Fruit fly (Drosophila melanogaster) whole organism, pupa: Measurements from ENCODE around the gene CG42570.

Experiments
- CG10348 ChIP-seq: fragments of 200-800 bp; sonication (Bioruptor generic); IDR thresholded peaks from 2 replicates; pipeline ENCODE4 v1.3.6; 2022; ENCODE audit warnings: missing biosample characterization, missing genetic modification characterization
- CG12605 ChIP-seq: fragments of 200-800 bp; sonication (Bioruptor generic); IDR thresholded peaks from 2 replicates; pipeline ENCODE4 v1.3.6; 2022; ENCODE audit warnings: missing biosample characterization, missing genetic modification characterization
- CG13204 ChIP-seq: fragments of 200-800 bp; sonication (Bioruptor generic); optimal IDR thresholded peaks from 2 replicates; lab custom pipeline; 2018; ENCODE audit warnings: missing biosample characterization, mild to moderate bottlenecking, missing genetic modification characterization, moderate library complexity
- CG14655 ChIP-seq: fragments of 200-800 bp; sonication (Bioruptor generic); optimal IDR thresholded peaks from 3 replicates; lab custom pipeline; 2017; ENCODE audit warnings: mild to moderate bottlenecking, missing biosample characterization, missing genetic modification reagents, missing genetic modification characterization
- CG15710 ChIP-seq: fragments of 200-800 bp; sonication (Bioruptor generic); optimal IDR thresholded peaks from 2 replicates; lab custom pipeline; 2018; ENCODE audit warnings: missing biosample characterization, mild to moderate bottlenecking, missing genetic modification characterization, moderate library complexity
- CG17806 ChIP-seq: fragments of 200-800 bp; sonication (Bioruptor generic); optimal IDR thresholded peaks from 2 replicates; lab custom pipeline; 2018; ENCODE audit warnings: missing biosample characterization, mild to moderate bottlenecking, missing genetic modification characterization, moderate library complexity
- CG32121 ChIP-seq: fragments of 200-800 bp; sonication (Bioruptor generic); IDR thresholded peaks from 2 replicates; pipeline ENCODE4 v1.3.6; 2022; ENCODE audit warnings: missing biosample characterization, missing genetic modification characterization
- CG34367 ChIP-seq: fragments of 200-800 bp; sonication (Bioruptor generic); optimal IDR thresholded peaks from 2 replicates; lab custom pipeline; 2018; ENCODE audit warnings: missing biosample characterization, mild to moderate bottlenecking, missing genetic modification characterization
- CG4496 ChIP-seq: fragments of 200-800 bp; sonication (Bioruptor generic); IDR thresholded peaks from 3 replicates; pipeline ENCODE4 v1.3.6; 2022; ENCODE audit warnings: missing biosample characterization, missing genetic modification characterization
- CG8159 ChIP-seq: fragments of 200-800 bp; sonication (Bioruptor generic); optimal IDR thresholded peaks from 3 replicates; lab custom pipeline; 2018; ENCODE audit warnings: missing biosample characterization, mild to moderate bottlenecking, missing genetic modification characterization, moderate library complexity
- CG8301 ChIP-seq: fragments of 200-800 bp; sonication (Bioruptor generic); optimal IDR thresholded peaks from 2 replicates; lab custom pipeline; 2018; ENCODE audit warnings: missing biosample characterization, mild to moderate bottlenecking, missing genetic modification characterization
- CG9948 ChIP-seq: fragments of 200-800 bp; sonication (Bioruptor generic); optimal IDR thresholded peaks from 2 replicates; lab custom pipeline; 2018; ENCODE audit warnings: missing biosample characterization, mild to moderate bottlenecking, missing genetic modification characterization, moderate library complexity
- D1 ChIP-seq: fragments of 200-800 bp; sonication (Bioruptor generic); optimal IDR thresholded peaks from 2 replicates; lab custom pipeline; 2018; ENCODE audit warnings: missing biosample characterization, mild to moderate bottlenecking, missing genetic modification characterization, moderate library complexity
- EcR ChIP-seq: fragments of 200-800 bp; sonication (Bioruptor generic); optimal IDR thresholded peaks from 3 replicates; lab custom pipeline; 2019; ENCODE audit warnings: missing biosample characterization, missing genetic modification characterization, mild to moderate bottlenecking, moderate library complexity, missing genetic modification reagents
- Ets98B ChIP-seq: fragments of 200-800 bp; sonication (Bioruptor generic); IDR thresholded peaks from 2 replicates; pipeline ENCODE4 v1.3.6; 2022; ENCODE audit warnings: missing biosample characterization, missing genetic modification characterization
- Pif1A ChIP-seq: fragments of 200-800 bp; sonication (Bioruptor generic); optimal IDR thresholded peaks from 3 replicates; lab custom pipeline; 2016; ENCODE audit warnings: missing biosample characterization, missing genetic modification characterization
- Pif1B ChIP-seq: fragments of 200-800 bp; sonication (Bioruptor generic); optimal IDR thresholded peaks from 3 replicates; lab custom pipeline; 2016; ENCODE audit warnings: missing biosample characterization, missing genetic modification characterization
- Snoo ChIP-seq: fragments of 200-800 bp; sonication (Bioruptor generic); optimal IDR thresholded peaks from 3 replicates; lab custom pipeline; 2017; ENCODE audit warnings: missing biosample characterization, mild to moderate bottlenecking, missing genetic modification characterization, inconsistent platforms
- fd96Ca ChIP-seq: fragments of 200-800 bp; sonication (Bioruptor generic); IDR thresholded peaks from 3 replicates; pipeline ENCODE4 v1.3.6; 2022; ENCODE audit warnings: missing biosample characterization, missing genetic modification characterization
- gl ChIP-seq: fragments of 200-800 bp; sonication (Bioruptor generic); optimal IDR thresholded peaks from 2 replicates; lab custom pipeline; 2018; ENCODE audit warnings: missing biosample characterization, mild to moderate bottlenecking, missing genetic modification characterization
- rn ChIP-seq: fragments of 200-800 bp; sonication (Bioruptor generic); IDR thresholded peaks from 2 replicates; pipeline ENCODE4 v1.3.6; 2022; ENCODE audit warnings: missing biosample characterization, missing genetic modification characterization

Gene CG42570

dm6 chr3L:15717519-15717918 is at the start of gene CG42570:
CG42570 (plus strand) TSS chr3L:15717819.
- TF ChIP-seq CG12605 (no peak), CG8159 (tag; lab: Kevin White, UChicago) (no peak), Pif1A (GFP tag; lab: Kevin White, UChicago) (no peak), rn (GFP tag; lab: Robert Waterston, UW) (no peak), D1 (tag; lab: Kevin White, UChicago) (no peak), CG10348 (GFP tag; lab: Robert Waterston, UW) (no peak), Pif1B (no peak), Snoo (tag; lab: Kevin White, UChicago) (no peak)
- TF ChIP-seq, all 21 proteins: peak for 0

dm6 chr3L:15669939-15670338 is 47.7 kb upstream of the CG42570 start:
- TF ChIP-seq EcR (GFP tag; lab: Kevin White, UChicago) (no peak), CG9948 (tag; lab: Kevin White, UChicago) (no peak), CG32121 (GFP tag; lab: Robert Waterston, UW) (no peak), D1 (tag; lab: Kevin White, UChicago) (no peak), CG17806 (no peak), CG14655 (no peak), rn (GFP tag; lab: Robert Waterston, UW) (no peak), CG15710 (tag; lab: Kevin White, UChicago) (no peak), CG8301 (tag; lab: Kevin White, UChicago) (no peak), CG13204 (no peak), CG10348 (GFP tag; lab: Robert Waterston, UW) (no peak), CG8159 (tag; lab: Kevin White, UChicago) (no peak)
- TF ChIP-seq, all 21 proteins: peak for 0

dm6 chr3L:15670455-15670854 is 47.2 kb upstream of the CG42570 start:
- no peak for TF ChIP-seq CG8301 (tag; lab: Kevin White, UChicago)
- TF ChIP-seq CG17806 = no peak
- TF ChIP-seq rn (GFP tag; lab: Robert Waterston, UW) = no peak
- TF ChIP-seq CG4496 (GFP tag; lab: Robert Waterston, UW) = no peak
- TF ChIP-seq Snoo (tag; lab: Kevin White, UChicago) = peak; percentile 25
- TF ChIP-seq CG8159 (tag; lab: Kevin White, UChicago) = peak; percentile 56
- peak; percentile 17 for TF ChIP-seq CG15710 (tag; lab: Kevin White, UChicago)
- peak; percentile 7 for TF ChIP-seq CG9948 (tag; lab: Kevin White, UChicago)
- no peak for TF ChIP-seq CG34367 (tag; lab: Kevin White, UChicago)
- TF ChIP-seq D1 (tag; lab: Kevin White, UChicago) = no peak

dm6 chr3L:15672800-15673199 is 44.8 kb upstream of the CG42570 start:
- no peak for TF ChIP-seq CG8301 (tag; lab: Kevin White, UChicago)
- TF ChIP-seq Pif1B = no peak
- no peak for TF ChIP-seq CG10348 (GFP tag; lab: Robert Waterston, UW)
- TF ChIP-seq CG9948 (tag; lab: Kevin White, UChicago) = peak; percentile 3
- TF ChIP-seq CG14655 = peak; percentile 14

- no peak for TF ChIP-seq CG32121 (GFP tag; lab: Robert Waterston, UW)
- TF ChIP-seq Pif1B = no peak
- TF ChIP-seq D1 (tag; lab: Kevin White, UChicago) = no peak
- no peak for TF ChIP-seq fd96Ca (GFP tag; lab: Robert Waterston, UW)
- no peak for TF ChIP-seq rn (GFP tag; lab: Robert Waterston, UW)
- no peak for TF ChIP-seq EcR (GFP tag; lab: Kevin White, UChicago)
- TF ChIP-seq CG34367 (tag; lab: Kevin White, UChicago) = no peak
- TF ChIP-seq Pif1A (GFP tag; lab: Kevin White, UChicago) = no peak
- peak; percentile 37 for TF ChIP-seq CG8301 (tag; lab: Kevin White, UChicago)
- no peak for TF ChIP-seq gl (tag; lab: Kevin White, UChicago)
- no peak for TF ChIP-seq CG17806
- TF ChIP-seq CG14655 = peak; percentile 65
- no peak for TF ChIP-seq CG12605
- no peak for TF ChIP-seq Snoo (tag; lab: Kevin White, UChicago)
- no peak for TF ChIP-seq CG15710 (tag; lab: Kevin White, UChicago)
- 0 out of 2 replicates have a peak, but pooled peaks have one; percentile 14 for TF ChIP-seq Ets98B (GFP tag; lab: Robert Waterston, UW)
- no peak for TF ChIP-seq CG13204
- peak; percentile 23 for TF ChIP-seq CG9948 (tag; lab: Kevin White, UChicago)
- no peak for TF ChIP-seq CG4496 (GFP tag; lab: Robert Waterston, UW)
- TF ChIP-seq CG10348 (GFP tag; lab: Robert Waterston, UW) = no peak
- no peak for TF ChIP-seq CG8159 (tag; lab: Kevin White, UChicago)
These were observed 42.5 kb upstream of the CG42570 start for dm6 chr3L:15675111-15675510.

dm6 chr3L:15677662-15678061 is 40.0 kb upstream of the CG42570 start:
- TF ChIP-seq fd96Ca (GFP tag; lab: Robert Waterston, UW) (no peak), CG13204 (no peak), CG34367 (tag; lab: Kevin White, UChicago) (no peak), CG8159 (tag; lab: Kevin White, UChicago) (peak; percentile 5), Pif1B (no peak), CG14655 (peak; percentile 1), CG32121 (GFP tag; lab: Robert Waterston, UW) (no peak), CG10348 (GFP tag; lab: Robert Waterston, UW) (no peak), Pif1A (GFP tag; lab: Kevin White, UChicago) (no peak), Ets98B (GFP tag; lab: Robert Waterston, UW) (no peak), gl (tag; lab: Kevin White, UChicago) (no peak), EcR (GFP tag; lab: Kevin White, UChicago) (no peak), CG9948 (tag; lab: Kevin White, UChicago) (peak; percentile 20)
- TF ChIP-seq, all 21 proteins: peak for 3
